Fruit fly (Drosophila melanogaster) whole organism, embryonic: ENCODE measurements around the gene cysu.
A peak's percentile ranks its signal among the peaks of the same experiment; 100 is the strongest.

ENCODE experiments used
- Aef1 ChIP-seq: fragments of 200-800 bp; sonication (Bioruptor generic); IDR thresholded peaks from 3 replicates; pipeline ENCODE4 v1.3.6; 2022; ENCODE audit warnings: missing biosample characterization, missing genetic modification characterization
- CG10274 ChIP-seq: fragments of 200-800 bp; sonication (Bioruptor generic); optimal IDR thresholded peaks from 3 replicates; lab custom pipeline; 2017; ENCODE audit warnings: missing biosample characterization, mild to moderate bottlenecking, missing genetic modification characterization
- CG11093 ChIP-seq: fragments of 200-800 bp; sonication (Bioruptor generic); IDR thresholded peaks from 3 replicates; pipeline ENCODE4 v1.3.6; 2022; ENCODE audit warnings: missing biosample characterization, missing genetic modification characterization
- CG11723 ChIP-seq: fragments of 200-800 bp; sonication (Bioruptor generic); optimal IDR thresholded peaks from 2 replicates; lab custom pipeline; 2017; ENCODE audit warnings: missing biosample characterization, mild to moderate bottlenecking, missing genetic modification characterization
- CG12071 ChIP-seq: fragments of 200-800 bp; sonication (Bioruptor generic); optimal IDR thresholded peaks from 3 replicates; lab custom pipeline; 2018; ENCODE audit warnings: missing biosample characterization, mild to moderate bottlenecking, missing genetic modification characterization
- CG12769 ChIP-seq: fragments of 200-800 bp; sonication (Bioruptor generic); optimal IDR thresholded peaks from 2 replicates; lab custom pipeline; 2019; ENCODE audit warnings: missing biosample characterization, mild to moderate bottlenecking, missing genetic modification characterization, moderate library complexity
- CG14014 ChIP-seq: fragments of 200-800 bp; sonication (Bioruptor generic); IDR thresholded peaks from 2 replicates; pipeline ENCODE4 v1.3.6; 2022; ENCODE audit warnings: missing biosample characterization, missing genetic modification characterization
- CG16815 ChIP-seq: fragments of 200-800 bp; sonication (Bioruptor generic); optimal IDR thresholded peaks from 3 replicates; lab custom pipeline; 2017; ENCODE audit warnings: missing biosample characterization, mild to moderate bottlenecking, missing genetic modification characterization
- CG17912 ChIP-seq: fragments of 200-800 bp; sonication (Bioruptor generic); optimal IDR thresholded peaks from 2 replicates; lab custom pipeline; 2018; ENCODE audit warnings: missing biosample characterization, mild to moderate bottlenecking, missing genetic modification characterization
- CG1832 ChIP-seq: fragments of 200-800 bp; sonication (Bioruptor generic); optimal IDR thresholded peaks from 2 replicates; lab custom pipeline; 2017; ENCODE audit warnings: missing biosample characterization, mild to moderate bottlenecking, missing genetic modification characterization, inconsistent platforms
- CG18599 ChIP-seq: fragments of 200-800 bp; sonication (Bioruptor generic); optimal IDR thresholded peaks from 3 replicates; lab custom pipeline; 2017; ENCODE audit warnings: missing biosample characterization, missing genetic modification characterization, mild to moderate bottlenecking, moderate library complexity, missing genetic modification reagents
- CG2120 ChIP-seq: fragments of 200-800 bp; sonication (Bioruptor generic); optimal IDR thresholded peaks from 3 replicates; lab custom pipeline; 2016; ENCODE audit warnings: missing biosample characterization, missing genetic modification characterization
- CG30431 ChIP-seq: fragments of 200-800 bp; sonication (Bioruptor generic); optimal IDR thresholded peaks from 2 replicates; lab custom pipeline; 2017; ENCODE audit warnings: missing biosample characterization, missing genetic modification characterization
- CG31388 ChIP-seq: fragments of 200-800 bp; sonication (Bioruptor generic); optimal IDR thresholded peaks from 2 replicates; lab custom pipeline; 2016; ENCODE audit warnings: missing biosample characterization, missing genetic modification characterization
- CG3281 ChIP-seq: fragments of 200-800 bp; sonication (Bioruptor generic); optimal IDR thresholded peaks from 3 replicates; lab custom pipeline; 2017; ENCODE audit warnings: missing biosample characterization, mild to moderate bottlenecking, missing genetic modification characterization
- CG5953 ChIP-seq: fragments of 200-800 bp; sonication (Bioruptor generic); IDR thresholded peaks from 2 replicates; pipeline ENCODE4 v1.3.6; 2022; ENCODE audit warnings: missing biosample characterization, missing genetic modification characterization
- CTCF ChIP-seq: fragments of 200-800 bp; sonication (Bioruptor generic); optimal IDR thresholded peaks from 2 replicates; lab custom pipeline; 2017; ENCODE audit warnings: missing biosample characterization, mild to moderate bottlenecking, missing genetic modification characterization, moderate library complexity
- D19A ChIP-seq: fragments of 200-800 bp; optimal IDR thresholded peaks from 3 replicates; lab custom pipeline; 2019; ENCODE audit warnings: missing biosample characterization, mild to moderate bottlenecking, missing genetic modification characterization, moderate library complexity
- D19B ChIP-seq: fragments of 200-800 bp; sonication (Bioruptor generic); optimal IDR thresholded peaks from 2 replicates; lab custom pipeline; 2017; ENCODE audit warnings: missing biosample characterization, mild to moderate bottlenecking, missing genetic modification characterization
- E2f1 ChIP-seq: fragments of 200-800 bp; sonication (Bioruptor generic); IDR thresholded peaks from 2 replicates; pipeline ENCODE4 v1.3.6; 2022; ENCODE audit warnings: missing biosample characterization, missing genetic modification characterization
- Gug ChIP-seq: fragments of 200-800 bp; sonication (Bioruptor generic); IDR thresholded peaks from 4 replicates; pipeline ENCODE4 v1.3.6; 2022; ENCODE audit warnings: missing biosample characterization, missing genetic modification characterization
- H15 ChIP-seq: fragments of 200-800 bp; sonication (Bioruptor generic); IDR thresholded peaks from 3 replicates; pipeline ENCODE4 v1.3.6; 2022; ENCODE audit warnings: missing biosample characterization, missing genetic modification characterization
- Poxn ChIP-seq: fragments of 200-800 bp; sonication (Bioruptor generic); IDR thresholded peaks from 2 replicates; pipeline ENCODE4 v1.3.6; 2022; ENCODE audit warnings: missing biosample characterization, missing genetic modification characterization
- Sox100B ChIP-seq: fragments of 200-800 bp; sonication (Bioruptor generic); optimal IDR thresholded peaks from 3 replicates; lab custom pipeline; 2018; ENCODE audit warnings: missing biosample characterization, mild to moderate bottlenecking, missing genetic modification characterization
- Taf1 ChIP-seq: fragments of 200-800 bp; sonication (Bioruptor generic); IDR thresholded peaks from 2 replicates; pipeline ENCODE4 v1.3.6; 2022; ENCODE audit warnings: missing biosample characterization, missing genetic modification characterization
- Usf ChIP-seq: fragments of 200-800 bp; sonication (Bioruptor generic); optimal IDR thresholded peaks from 2 replicates; lab custom pipeline; 2017; ENCODE audit warnings: missing genotype, missing biosample characterization, missing genetic modification characterization
- ac ChIP-seq: fragments of 200-800 bp; sonication (Bioruptor generic); optimal IDR thresholded peaks from 3 replicates; lab custom pipeline; 2017; ENCODE audit warnings: missing biosample characterization, mild to moderate bottlenecking, missing genetic modification characterization
- ap ChIP-seq: fragments of 200-800 bp; sonication (Bioruptor generic); IDR thresholded peaks from 2 replicates; pipeline ENCODE4 v1.3.6; 2022; ENCODE audit warnings: missing biosample characterization, missing genetic modification characterization
- bab2 ChIP-seq: fragments of 200-800 bp; sonication (Bioruptor generic); optimal IDR thresholded peaks from 2 replicates; lab custom pipeline; 2016; ENCODE audit warnings: missing biosample characterization, missing genetic modification characterization
- bbx ChIP-seq: fragments of 200-800 bp; sonication (Bioruptor generic); IDR thresholded peaks from 2 replicates; pipeline ENCODE4 v1.3.6; 2022; ENCODE audit warnings: missing biosample characterization, missing genetic modification characterization; ENCODE audit not compliant: partially characterized antibody
- dmrt11E ChIP-seq: fragments of 200-800 bp; sonication (Bioruptor generic); optimal IDR thresholded peaks from 3 replicates; lab custom pipeline; 2018; ENCODE audit warnings: missing biosample characterization, mild to moderate bottlenecking, missing genetic modification characterization, moderate library complexity
- dysf ChIP-seq: fragments of 200-800 bp; sonication (Bioruptor generic); IDR thresholded peaks from 3 replicates; pipeline ENCODE4 v1.3.6; 2022; ENCODE audit warnings: missing biosample characterization, missing genetic modification characterization
- gcm2 ChIP-seq: fragments of 200-800 bp; sonication (Bioruptor generic); optimal IDR thresholded peaks from 2 replicates; lab custom pipeline; 2016; ENCODE audit warnings: missing biosample characterization, missing genetic modification characterization
- gem ChIP-seq: fragments of 200-800 bp; sonication (Bioruptor generic); optimal IDR thresholded peaks from 2 replicates; lab custom pipeline; 2019; ENCODE audit warnings: missing biosample characterization, mild to moderate bottlenecking, missing genetic modification characterization, moderate library complexity
- inv ChIP-seq: fragments of 200-800 bp; sonication (Bioruptor generic); IDR thresholded peaks from 2 replicates; pipeline ENCODE4 v1.3.6; 2022; ENCODE audit warnings: missing biosample characterization, missing genetic modification characterization; ENCODE audit not compliant: partially characterized antibody
- kni ChIP-seq: fragments of 200-800 bp; sonication (Bioruptor generic); optimal IDR thresholded peaks from 3 replicates; lab custom pipeline; 2017; ENCODE audit warnings: mild to moderate bottlenecking, missing biosample characterization, missing genetic modification reagents, missing genetic modification characterization
- nmo ChIP-seq: fragments of 200-800 bp; sonication (Bioruptor generic); optimal IDR thresholded peaks from 2 replicates; lab custom pipeline; 2018; ENCODE audit warnings: missing biosample characterization, mild to moderate bottlenecking, missing genetic modification characterization, moderate library complexity
- psq ChIP-seq: fragments of 200-800 bp; sonication (Bioruptor generic); optimal IDR thresholded peaks from 2 replicates; lab custom pipeline; 2017; ENCODE audit warnings: missing biosample characterization, missing genetic modification characterization
- sens ChIP-seq: fragments of 200-800 bp; sonication (Bioruptor generic); peaks from one replicate; lab custom pipeline; 2016; ENCODE audit warnings: missing biosample characterization, missing genetic modification characterization
- sim ChIP-seq: fragments of 200-800 bp; sonication (Bioruptor generic); IDR thresholded peaks from 2 replicates; pipeline ENCODE4 v1.3.6; 2022; ENCODE audit warnings: missing biosample characterization, missing genetic modification characterization

Gene cysu

dm6 chr3R:17412458-17413127, 13.0 kb upstream of the cysu start, which contains the start of gene CG42821 (continued):
- TF ChIP-seq CG11723 (GFP tag; lab: Kevin White, UChicago), result no peak
- no peak for TF ChIP-seq bab2 (GFP tag; lab: Kevin White, UChicago)
- peak; percentile 22 for TF ChIP-seq sens (GFP tag; lab: Kevin White, UChicago)
- TF ChIP-seq CG5953 (GFP tag; lab: Robert Waterston, UW), result no peak
- no peak for TF ChIP-seq Taf1 (GFP tag; lab: Robert Waterston, UW)
- TF ChIP-seq gcm2 (GFP tag; lab: Kevin White, UChicago), result no peak
- peak; percentile 10 for TF ChIP-seq CG2120 (GFP tag; lab: Kevin White, UChicago)
- TF ChIP-seq CG17912 (GFP tag; lab: Kevin White, UChicago), result no peak
- TF ChIP-seq ap, result no peak
- TF ChIP-seq CG14014 (GFP tag; lab: Robert Waterston, UW), result no peak
- no peak for TF ChIP-seq Usf (GFP tag; lab: Kevin White, UChicago)
- no peak for TF ChIP-seq Aef1 (GFP tag; lab: Robert Waterston, UW)
- TF ChIP-seq D19B (GFP tag; lab: Kevin White, UChicago), result peak; percentile 22
- no peak for TF ChIP-seq CG18599
- no peak for TF ChIP-seq ac (GFP tag; lab: Kevin White, UChicago)
- TF ChIP-seq H15 (GFP tag; lab: Robert Waterston, UW), result no peak
- no peak for TF ChIP-seq sim
- peak; percentile 78 for TF ChIP-seq CG10274
- TF ChIP-seq Poxn, result no peak
- no peak for TF ChIP-seq dmrt11E
- no peak for TF ChIP-seq CG12769 (tag; lab: Kevin White, UChicago)
- peak; percentile 51 for TF ChIP-seq gem (tag; lab: Kevin White, UChicago)
- no peak for TF ChIP-seq D19A
- TF ChIP-seq CG16815, result no peak
- TF ChIP-seq CG3281, result peak; percentile 21
- TF ChIP-seq Gug, result no peak

DNA sequence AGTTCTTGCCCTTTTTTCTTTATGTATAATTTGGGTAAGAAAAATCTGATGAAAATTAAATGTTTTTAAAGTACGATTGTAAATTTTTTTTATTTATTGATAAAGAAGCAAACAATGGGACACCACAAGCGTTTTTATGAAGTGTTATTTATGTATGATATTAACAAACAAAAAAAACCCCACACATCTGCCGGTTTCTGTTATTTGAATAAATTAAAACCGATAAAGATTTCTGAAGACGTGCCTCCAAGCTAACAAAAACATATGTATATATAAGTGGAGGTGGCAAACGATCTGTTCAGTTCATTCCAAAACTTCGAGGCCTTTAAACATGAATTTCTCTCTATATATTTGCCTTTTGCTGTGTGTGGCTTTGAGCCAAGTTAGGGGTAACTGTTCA, 12.0 kb upstream of the cysu start, which contains the start of gene CG42822:
Gene CG42822, plus strand, starts transcription at position 301 of the 400 bp plus-strand sequence.
- no peak for TF ChIP-seq dysf (GFP tag; lab: Robert Waterston, UW)
- no peak for TF ChIP-seq CTCF (GFP tag; lab: Kevin White, UChicago)
- TF ChIP-seq bab2 (GFP tag; lab: Kevin White, UChicago), result no peak
- no peak for TF ChIP-seq CG1832
- TF ChIP-seq CG18599, result no peak
- TF ChIP-seq CG12071 (GFP tag; lab: Kevin White, UChicago), result no peak
- no peak for TF ChIP-seq CG31388 (GFP tag; lab: Kevin White, UChicago)
- no peak for TF ChIP-seq CG30431 (GFP tag; lab: Kevin White, UChicago)
- no peak for TF ChIP-seq bbx (GFP tag; lab: Robert Waterston, UW)
- no peak for TF ChIP-seq inv (GFP tag; lab: Robert Waterston, UW)
- no peak for TF ChIP-seq kni (GFP tag; lab: Kevin White, UChicago)
- no peak for TF ChIP-seq nmo
- TF ChIP-seq psq (GFP tag; lab: Kevin White, UChicago), result no peak
- no peak for TF ChIP-seq Sox100B (GFP tag; lab: Kevin White, UChicago)
- TF ChIP-seq E2f1 (GFP tag; lab: Robert Waterston, UW), result no peak
- TF ChIP-seq CG11093 (GFP tag; lab: Robert Waterston, UW), result no peak
- TF ChIP-seq, all 482 proteins: peak for 0
